Worm (Caenorhabditis elegans): Measurements from ENCODE around the gene H13N06.7.

H13N06.7 gene

ce11 chrX:15502455-15503174 is at the start of gene H13N06.7:
H13N06.7 (plus strand) TSS chrX:15503124.
- TF ChIP-seq flt-1 (GFP tag; IDR thresholded peaks at IDR 0.05) (no peak), klf-2 (GFP tag; conservative IDR thresholded peaks at IDR 0.05) (no peak), ztf-29 (GFP tag; IDR thresholded peaks at IDR 0.05) (no peak), med-1 (GFP tag; optimal IDR thresholded peaks at IDR 0.05; ENCODE audit: insufficient read depth) (no peak), cog-1 (tag; optimal IDR thresholded peaks at IDR 0.05) (no peak), T22C8.4 (GFP tag; IDR thresholded peaks at IDR 0.05) (no peak), ref-1 (GFP tag; conservative IDR thresholded peaks at IDR 0.05) (no peak), tab-1 (GFP tag; IDR thresholded peaks at IDR 0.05) (no peak), ztf-23 (GFP tag; IDR thresholded peaks at IDR 0.05) (no peak)

ce11 chrX:15465050-15465449 is 37.9 kb upstream of the H13N06.7 start:
- TF ChIP-seq T22C8.4 (GFP tag; IDR thresholded peaks at IDR 0.05) (no peak), ztf-23 (GFP tag; IDR thresholded peaks at IDR 0.05) (no peak), klf-2 (GFP tag; conservative IDR thresholded peaks at IDR 0.05) (no peak), cog-1 (tag; optimal IDR thresholded peaks at IDR 0.05) (no peak), tab-1 (GFP tag; IDR thresholded peaks at IDR 0.05) (no peak)

- TF ChIP-seq tab-1 (GFP tag; IDR thresholded peaks at IDR 0.05), result no peak
- no peak for TF ChIP-seq cog-1 (tag; optimal IDR thresholded peaks at IDR 0.05)
- TF ChIP-seq ztf-23 (GFP tag; IDR thresholded peaks at IDR 0.05), result no peak
- no peak for TF ChIP-seq ref-1 (GFP tag; conservative IDR thresholded peaks at IDR 0.05)
- TF ChIP-seq klf-2 (GFP tag; conservative IDR thresholded peaks at IDR 0.05), result no peak
- no peak for TF ChIP-seq ztf-29 (GFP tag; IDR thresholded peaks at IDR 0.05)
- TF ChIP-seq med-1 (GFP tag; optimal IDR thresholded peaks at IDR 0.05; ENCODE audit: insufficient read depth), result no peak
- TF ChIP-seq flt-1 (GFP tag; IDR thresholded peaks at IDR 0.05), result no peak
- TF ChIP-seq T22C8.4 (GFP tag; IDR thresholded peaks at IDR 0.05), result no peak
Observed at ce11 chrX:15466032-15466431, 36.9 kb upstream of the H13N06.7 start, which contains the start of gene sprr-1. sprr-1 (plus strand) TSS chrX:15466300.

ce11 chrX:15468657-15469056 is 34.3 kb upstream of the H13N06.7 start:
- TF ChIP-seq T22C8.4 (GFP tag; IDR thresholded peaks at IDR 0.05) (no peak), ref-1 (GFP tag; conservative IDR thresholded peaks at IDR 0.05) (no peak), med-1 (GFP tag; optimal IDR thresholded peaks at IDR 0.05; ENCODE audit: insufficient read depth) (no peak), ztf-29 (GFP tag; IDR thresholded peaks at IDR 0.05) (no peak), tab-1 (GFP tag; IDR thresholded peaks at IDR 0.05) (no peak), ztf-23 (GFP tag; IDR thresholded peaks at IDR 0.05) (no peak), cog-1 (tag; optimal IDR thresholded peaks at IDR 0.05) (no peak), klf-2 (GFP tag; conservative IDR thresholded peaks at IDR 0.05) (no peak), flt-1 (GFP tag; IDR thresholded peaks at IDR 0.05) (no peak)

ce11 chrX:15469957-15470548 is 32.9 kb upstream of the H13N06.7 start:
- TF ChIP-seq T22C8.4 (GFP tag; IDR thresholded peaks at IDR 0.05) (no peak), flt-1 (GFP tag; IDR thresholded peaks at IDR 0.05) (no peak), klf-2 (GFP tag; conservative IDR thresholded peaks at IDR 0.05) (no peak), ztf-23 (GFP tag; IDR thresholded peaks at IDR 0.05) (no peak), tab-1 (GFP tag; IDR thresholded peaks at IDR 0.05) (no peak), cog-1 (tag; optimal IDR thresholded peaks at IDR 0.05) (no peak)

ce11 chrX:15477309-15477708 is 25.6 kb upstream of the H13N06.7 start, which contains the start of gene exc-1:
exc-1 (minus strand) TSS chrX:15477409.
- TF ChIP-seq med-1 (GFP tag; optimal IDR thresholded peaks at IDR 0.05; ENCODE audit: insufficient read depth) (no peak), ref-1 (GFP tag; conservative IDR thresholded peaks at IDR 0.05) (no peak), flt-1 (GFP tag; IDR thresholded peaks at IDR 0.05) (no peak), ztf-29 (GFP tag; IDR thresholded peaks at IDR 0.05) (no peak), T22C8.4 (GFP tag; IDR thresholded peaks at IDR 0.05) (no peak), tab-1 (GFP tag; IDR thresholded peaks at IDR 0.05) (no peak), klf-2 (GFP tag; conservative IDR thresholded peaks at IDR 0.05) (no peak), cog-1 (tag; optimal IDR thresholded peaks at IDR 0.05) (no peak), ztf-23 (GFP tag; IDR thresholded peaks at IDR 0.05) (no peak)

- no peak for TF ChIP-seq flt-1 (GFP tag; IDR thresholded peaks at IDR 0.05)
Observed at ce11 chrX:15478717-15479116, 24.2 kb upstream of the H13N06.7 start, which contains the start of gene gcy-36. gcy-36 (plus strand) TSS chrX:15479017.

- TF ChIP-seq med-1 (GFP tag; optimal IDR thresholded peaks at IDR 0.05; ENCODE audit: insufficient read depth) (no peak), flt-1 (GFP tag; IDR thresholded peaks at IDR 0.05) (no peak), cog-1 (tag; optimal IDR thresholded peaks at IDR 0.05) (no peak), klf-2 (GFP tag; conservative IDR thresholded peaks at IDR 0.05) (no peak), tab-1 (GFP tag; IDR thresholded peaks at IDR 0.05) (no peak), T22C8.4 (GFP tag; IDR thresholded peaks at IDR 0.05) (no peak), ref-1 (GFP tag; conservative IDR thresholded peaks at IDR 0.05) (no peak), ztf-23 (GFP tag; IDR thresholded peaks at IDR 0.05) (no peak), ztf-29 (GFP tag; IDR thresholded peaks at IDR 0.05) (no peak)
Observed at ce11 chrX:15485262-15485661, 17.7 kb upstream of the H13N06.7 start.

- TF ChIP-seq klf-2 (GFP tag; conservative IDR thresholded peaks at IDR 0.05) (no peak), ztf-23 (GFP tag; IDR thresholded peaks at IDR 0.05) (peak; percentile 40; the same call in 1 of the 2 replicates)
Observed at ce11 chrX:15487162-15487561, 15.8 kb upstream of the H13N06.7 start.

- TF ChIP-seq ztf-23 (GFP tag; IDR thresholded peaks at IDR 0.05) (no peak), med-1 (GFP tag; optimal IDR thresholded peaks at IDR 0.05; ENCODE audit: insufficient read depth) (no peak), klf-2 (GFP tag; conservative IDR thresholded peaks at IDR 0.05) (no peak), T22C8.4 (GFP tag; IDR thresholded peaks at IDR 0.05) (no peak), ref-1 (GFP tag; conservative IDR thresholded peaks at IDR 0.05) (no peak)
Observed at ce11 chrX:15487806-15488205, 15.1 kb upstream of the H13N06.7 start, which contains the start of gene H13N06.2. H13N06.2 (plus strand) TSS chrX:15488106.

Data from whole organism, midembryonic.